Worm (Caenorhabditis elegans) whole organism, mixed stage, embryonic: Measurements from ENCODE around the gene T04C10.3.

Experiments
- M03D4.4 ChIP-seq: sonication (generic microtip); optimal IDR thresholded peaks from 2 replicates; lab custom pipeline; 2017; ENCODE audit warnings: mild to moderate bottlenecking, missing genetic modification characterization, missing compliant biosample characterization
- bed-3 ChIP-seq: fragments of 200-800 bp; sonication (Bioruptor generic); optimal IDR thresholded peaks from 3 replicates; lab custom pipeline; 2018; ENCODE audit warnings: mild to moderate bottlenecking, missing genetic modification characterization, moderate library complexity, missing compliant biosample characterization
- ceh-39 ChIP-seq: fragments of 150-350 bp; optimal IDR thresholded peaks from 2 replicates; lab custom pipeline; 2014; ENCODE audit warnings: missing biosample characterization, missing genetic modification characterization
- ceh-43 ChIP-seq: fragments of 200-800 bp; sonication (Bioruptor generic); optimal IDR thresholded peaks from 2 replicates; lab custom pipeline; 2018; ENCODE audit warnings: mild to moderate bottlenecking, missing genetic modification characterization, moderate library complexity, missing compliant biosample characterization
- ceh-83 ChIP-seq: fragments of 200-800 bp; sonication (Bioruptor generic); optimal IDR thresholded peaks from 2 replicates; lab custom pipeline; 2018; ENCODE audit warnings: mild to moderate bottlenecking, missing genetic modification characterization, missing compliant biosample characterization
- ces-1 ChIP-seq: fragments of 150-350 bp; optimal IDR thresholded peaks from 2 replicates; lab custom pipeline; 2014; ENCODE audit warnings: missing biosample characterization, missing genetic modification reagents, missing genetic modification characterization
- cnd-1 ChIP-seq: fragments of 200-800 bp; sonication (Bioruptor generic); optimal IDR thresholded peaks from 2 replicates; lab custom pipeline; 2018; ENCODE audit warnings: mild to moderate bottlenecking, missing genetic modification characterization, missing compliant biosample characterization
- drap-1 ChIP-seq: fragments of 200-800 bp; sonication (Bioruptor generic); optimal IDR thresholded peaks from 3 replicates; lab custom pipeline; 2018; ENCODE audit warnings: mild to moderate bottlenecking, missing genetic modification characterization, missing compliant biosample characterization
- elt-1 ChIP-seq: sonication (generic microtip); optimal IDR thresholded peaks from 2 replicates; lab custom pipeline; 2017; ENCODE audit warnings: missing genetic modification characterization, mild to moderate bottlenecking, missing compliant biosample characterization, antibody characterized with exemption, moderate library complexity, borderline replicate concordance; ENCODE audit not compliant: insufficient read depth
- elt-3 ChIP-seq: fragments of 150-350 bp; optimal IDR thresholded peaks from 2 replicates; lab custom pipeline; 2014; ENCODE audit warnings: missing biosample characterization, missing genetic modification characterization
- flh-1 ChIP-seq: fragments of 200-800 bp; sonication (Bioruptor generic); optimal IDR thresholded peaks from 2 replicates; lab custom pipeline; 2018; ENCODE audit warnings: mild to moderate bottlenecking, missing genetic modification characterization, moderate library complexity, missing compliant biosample characterization
- ham-2 ChIP-seq: fragments of 200-800 bp; sonication (Bioruptor generic); optimal IDR thresholded peaks from 2 replicates; lab custom pipeline; 2018; ENCODE audit warnings: mild to moderate bottlenecking, missing genetic modification characterization, missing compliant biosample characterization
- hlh-1 ChIP-seq: fragments of 150-350 bp; optimal IDR thresholded peaks from 2 replicates; lab custom pipeline; 2014; ENCODE audit warnings: missing biosample characterization, missing genetic modification reagents, missing genetic modification characterization
- lin-13 ChIP-seq: fragments of 150-350 bp; optimal IDR thresholded peaks from 2 replicates; lab custom pipeline; 2014; ENCODE audit warnings: missing biosample characterization, missing genetic modification characterization
- lin-32 ChIP-seq: fragments of 200-800 bp; sonication (Bioruptor generic); optimal IDR thresholded peaks from 2 replicates; lab custom pipeline; 2018; ENCODE audit warnings: mild to moderate bottlenecking, missing genetic modification characterization, missing compliant biosample characterization
- lsy-2 ChIP-seq: fragments of 150-350 bp; optimal IDR thresholded peaks from 2 replicates; lab custom pipeline; 2014; ENCODE audit warnings: missing biosample characterization, missing genetic modification characterization
- mab-5 ChIP-seq: fragments of 150-350 bp; optimal IDR thresholded peaks from 2 replicates; lab custom pipeline; 2014; ENCODE audit warnings: missing biosample characterization, missing genetic modification characterization
- mep-1 ChIP-seq: fragments of 150-350 bp; optimal IDR thresholded peaks from 2 replicates; lab custom pipeline; 2017; ENCODE audit warnings: missing biosample characterization, missing genetic modification reagents, missing genetic modification characterization, inconsistent platforms
- nhr-12 ChIP-seq: fragments of 150-350 bp; optimal IDR thresholded peaks from 2 replicates; lab custom pipeline; 2014; ENCODE audit warnings: missing biosample characterization, missing genetic modification characterization
- nhr-2 ChIP-seq: fragments of 150-350 bp; optimal IDR thresholded peaks from 2 replicates; lab custom pipeline; 2014; ENCODE audit warnings: missing biosample characterization, missing genetic modification characterization
- nhr-237 ChIP-seq: fragments of 150-350 bp; optimal IDR thresholded peaks from 2 replicates; lab custom pipeline; 2014; ENCODE audit warnings: missing biosample characterization, missing genetic modification characterization
- nhr-28 ChIP-seq: fragments of 150-350 bp; optimal IDR thresholded peaks from 2 replicates; lab custom pipeline; 2014; ENCODE audit warnings: missing biosample characterization, missing genetic modification characterization
- nhr-76 ChIP-seq: sonication (generic microtip); optimal IDR thresholded peaks from 2 replicates; lab custom pipeline; 2017; ENCODE audit warnings: missing biosample characterization, missing genetic modification characterization
- pha-4 ChIP-seq: fragments of 150-350 bp; optimal IDR thresholded peaks from 2 replicates; lab custom pipeline; 2018; ENCODE audit warnings: missing biosample characterization, missing genetic modification reagents, missing genetic modification characterization
- sem-2 ChIP-seq: fragments of 200-800 bp; sonication (Bioruptor generic); optimal IDR thresholded peaks from 2 replicates; lab custom pipeline; 2018; ENCODE audit warnings: mild to moderate bottlenecking, missing genetic modification characterization, missing compliant biosample characterization
- snpc-4 ChIP-seq: fragments of 150-350 bp; optimal IDR thresholded peaks from 2 replicates; lab custom pipeline; 2014; ENCODE audit warnings: missing biosample characterization, missing genetic modification characterization
- sptf-1 ChIP-seq: sonication (generic microtip); optimal IDR thresholded peaks from 2 replicates; lab custom pipeline; 2017; ENCODE audit warnings: mild to moderate bottlenecking, missing genetic modification characterization, moderate library complexity, missing compliant biosample characterization
- unc-120 ChIP-seq: sonication (generic microtip); optimal IDR thresholded peaks from 2 replicates; lab custom pipeline; 2017; ENCODE audit warnings: missing genetic modification characterization, missing compliant biosample characterization; ENCODE audit not compliant: poor library complexity, severe bottlenecking
- unc-39 ChIP-seq: fragments of 150-350 bp; optimal IDR thresholded peaks from 2 replicates; lab custom pipeline; 2014; ENCODE audit warnings: missing biosample characterization, missing genetic modification characterization
- unc-62 ChIP-seq: fragments of 150-350 bp; optimal IDR thresholded peaks from 2 replicates; lab custom pipeline; 2014; ENCODE audit warnings: missing biosample characterization, missing genetic modification reagents, missing genetic modification characterization
- zip-8 ChIP-seq: fragments of 150-350 bp; optimal IDR thresholded peaks from 2 replicates; lab custom pipeline; 2014; ENCODE audit warnings: missing biosample characterization, missing genetic modification characterization
- ztf-11 ChIP-seq: fragments of 150-350 bp; optimal IDR thresholded peaks from 2 replicates; lab custom pipeline; 2014; ENCODE audit warnings: missing biosample characterization, missing genetic modification characterization

Gene T04C10.3

DNA sequence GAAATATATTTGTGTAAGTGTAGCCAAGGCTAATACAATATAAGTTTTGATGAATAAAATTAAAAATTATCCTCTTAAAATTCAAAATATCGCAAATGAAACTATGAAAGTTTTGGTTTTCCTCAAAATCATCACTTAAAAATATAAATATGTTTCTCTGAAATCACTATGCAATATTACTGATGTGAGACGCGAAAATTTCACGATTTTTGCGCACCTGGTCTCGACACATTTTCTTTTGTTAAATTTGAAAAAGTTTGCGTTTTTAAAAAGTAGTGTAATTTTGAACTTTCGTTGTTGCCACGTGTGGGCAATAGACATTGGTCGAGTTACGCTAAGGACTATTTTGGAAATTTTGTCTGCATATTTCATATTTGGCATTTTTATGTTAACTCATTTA lies 16.6 kb downstream of the T04C10.3 start:
- TF ChIP-seq mab-5 (tag; lab: Kevin White, UChicago): no peak
- no peak for TF ChIP-seq ham-2
- no peak for TF ChIP-seq ceh-43 (GFP tag; lab: Kevin White, UChicago)
- no peak for TF ChIP-seq ces-1 (GFP tag; lab: Kevin White, UChicago)
- no peak for TF ChIP-seq nhr-76 (tag; lab: Kevin White, UChicago)
- no peak for TF ChIP-seq nhr-2
- no peak for TF ChIP-seq bed-3 (GFP tag; lab: Kevin White, UChicago)
- TF ChIP-seq nhr-237 (tag; lab: Kevin White, UChicago): no peak
- TF ChIP-seq flh-1: no peak
- no peak for TF ChIP-seq pha-4 (tag; lab: Kevin White, UChicago)
- no peak for TF ChIP-seq nhr-12
- no peak for TF ChIP-seq unc-120
- no peak for TF ChIP-seq lin-13 (tag; lab: Kevin White, UChicago)
- TF ChIP-seq hlh-1 (tag; lab: Kevin White, UChicago): no peak
- no peak for TF ChIP-seq unc-62 (GFP tag; lab: Kevin White, UChicago)
- no peak for TF ChIP-seq sptf-1
- TF ChIP-seq ceh-39 (tag; lab: Kevin White, UChicago): no peak
- no peak for TF ChIP-seq nhr-28 (tag; lab: Kevin White, UChicago)
- no peak for TF ChIP-seq elt-1 (tag; lab: Kevin White, UChicago)
- TF ChIP-seq zip-8 (tag; lab: Kevin White, UChicago): no peak

DNA sequence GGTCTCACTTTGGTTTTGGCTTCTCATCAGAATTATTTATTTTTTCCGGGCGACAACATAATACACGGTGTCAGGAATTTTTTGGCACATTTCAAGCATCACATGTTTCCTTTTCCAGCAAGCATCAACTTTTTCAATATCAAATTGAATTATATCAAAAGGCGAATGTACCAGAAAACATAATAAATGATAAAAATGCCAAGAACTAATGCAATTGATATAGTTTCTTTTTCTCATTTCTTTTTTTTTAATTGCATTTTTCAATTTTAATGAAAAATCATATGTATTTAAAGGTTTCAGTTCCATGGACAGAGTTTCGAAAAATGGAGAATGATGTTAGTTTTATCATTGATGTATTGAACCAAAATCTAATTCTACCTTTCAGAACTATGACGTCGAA lies 19.4 kb downstream of the T04C10.3 start, which contains the start of gene dpf-2:
Gene dpf-2 (plus strand): TSS at position 301 of the 400 bp plus-strand sequence.
- TF ChIP-seq nhr-237 (tag; lab: Kevin White, UChicago) (no peak), ham-2 (no peak), unc-120 (no peak), unc-39 (tag; lab: Kevin White, UChicago) (no peak)

DNA sequence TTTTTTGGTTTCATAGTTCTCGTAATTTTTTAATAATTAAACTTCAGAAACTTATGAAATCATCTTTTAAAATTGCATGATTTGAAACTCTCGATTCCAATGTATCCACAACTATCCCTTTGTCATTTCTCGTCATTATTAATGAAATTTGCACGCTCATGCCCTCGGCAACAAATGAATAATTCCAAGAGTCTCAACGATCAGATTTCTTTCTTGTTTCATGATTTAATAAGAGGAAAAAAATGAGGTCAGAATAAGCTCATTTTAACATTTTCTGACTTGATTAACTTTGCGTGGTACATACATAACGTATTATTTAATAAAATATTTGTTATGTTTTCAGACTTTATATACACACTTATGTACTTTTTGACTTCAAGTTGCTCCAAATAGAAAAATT lies 26.2 kb downstream of the T04C10.3 start:
- TF ChIP-seq pha-4 (tag; lab: Kevin White, UChicago) (no peak), ceh-43 (GFP tag; lab: Kevin White, UChicago) (no peak), ces-1 (GFP tag; lab: Kevin White, UChicago) (peak; percentile 79), M03D4.4 (no peak)
- TF ChIP-seq, all 35 proteins: peak for 1

DNA sequence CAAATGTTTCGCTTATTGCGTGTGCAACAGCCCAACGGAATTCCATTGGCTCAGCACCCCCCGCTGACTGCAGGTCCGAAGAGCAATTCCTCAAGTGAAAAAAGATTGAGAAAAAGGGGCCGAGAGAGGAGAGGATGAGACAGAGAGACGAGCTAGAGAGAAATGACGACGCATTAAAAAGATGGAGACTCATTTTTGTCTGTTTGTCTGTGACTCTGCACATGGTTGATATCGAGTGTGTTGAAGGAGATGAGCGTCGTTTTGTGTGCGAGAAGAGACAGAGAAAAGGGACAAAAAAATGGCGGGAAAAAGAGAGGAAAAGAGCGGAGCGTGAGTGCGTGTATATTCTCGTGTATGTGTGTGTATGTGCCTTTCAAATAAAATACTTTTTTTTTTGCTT lies 28.9 kb downstream of the T04C10.3 start:
- TF ChIP-seq ham-2 (no peak), pha-4 (tag; lab: Kevin White, UChicago) (peak; percentile 86), mep-1 (tag; lab: Kevin White, UChicago) (peak; percentile 91), lin-32 (GFP tag; lab: Kevin White, UChicago) (no peak), snpc-4 (tag; lab: Kevin White, UChicago) (no peak), nhr-2 (no peak), ces-1 (GFP tag; lab: Kevin White, UChicago) (peak; percentile 90), nhr-237 (tag; lab: Kevin White, UChicago) (peak; percentile 86), cnd-1 (tag; lab: Kevin White, UChicago) (peak; percentile 30), elt-3 (tag; lab: Kevin White, UChicago) (no peak), unc-62 (GFP tag; lab: Kevin White, UChicago) (peak; percentile 91), bed-3 (GFP tag; lab: Kevin White, UChicago) (no peak), hlh-1 (tag; lab: Kevin White, UChicago) (peak; percentile 61), mab-5 (tag; lab: Kevin White, UChicago) (peak; percentile 66), unc-120 (peak; percentile 78), nhr-76 (tag; lab: Kevin White, UChicago) (no peak), ceh-83 (no peak), drap-1 (GFP tag; lab: Kevin White, UChicago) (peak; percentile 16), lsy-2 (tag; lab: Kevin White, UChicago) (peak; percentile 59), ceh-39 (tag; lab: Kevin White, UChicago) (peak; percentile 88)

DNA sequence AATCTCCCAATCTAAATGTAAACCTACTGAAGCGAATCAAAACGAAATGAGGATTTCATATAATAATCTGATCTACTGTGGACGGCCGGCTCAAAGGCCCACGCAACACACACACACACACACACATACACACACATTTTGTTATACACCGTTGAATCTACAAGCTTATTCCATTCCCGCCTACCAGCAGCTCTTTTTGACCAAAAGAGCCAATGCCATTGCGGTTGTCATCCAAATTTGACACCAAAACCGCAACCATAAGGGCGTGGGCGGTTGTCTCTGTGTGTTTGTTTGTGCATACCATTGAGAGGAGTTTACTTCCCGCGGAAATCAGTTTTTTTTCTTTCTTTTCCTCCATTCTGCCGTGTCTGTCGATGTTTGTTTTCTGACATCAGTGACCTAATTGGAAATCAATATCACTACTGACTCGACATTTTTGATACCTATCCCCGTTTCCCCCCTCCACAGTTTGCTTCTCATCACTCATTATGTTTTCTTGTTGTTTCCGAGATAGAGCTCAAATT lies 30.7 kb downstream of the T04C10.3 start:
- TF ChIP-seq bed-3 (GFP tag; lab: Kevin White, UChicago) (no peak), ztf-11 (no peak), drap-1 (GFP tag; lab: Kevin White, UChicago) (no peak), zip-8 (tag; lab: Kevin White, UChicago) (no peak), unc-120 (no peak), ceh-39 (tag; lab: Kevin White, UChicago) (no peak), elt-1 (tag; lab: Kevin White, UChicago) (no peak), sem-2 (GFP tag; lab: Kevin White, UChicago) (no peak)
